Fruit fly (Drosophila melanogaster) whole organism, embryonic: ENCODE results near the gene Unc50.

Source experiments
- Atf-2 ChIP-seq: fragments of 200-800 bp; sonication (Bioruptor generic); optimal IDR thresholded peaks from 2 replicates; lab custom pipeline; 2016; ENCODE audit warnings: missing biosample characterization, missing genetic modification characterization
- BEAF-32 ChIP-seq: fragments of 200-800 bp; sonication (Bioruptor generic); optimal IDR thresholded peaks from 3 replicates; lab custom pipeline; 2017; ENCODE audit warnings: missing biosample characterization, missing genetic modification characterization, mild to moderate bottlenecking, moderate library complexity, missing genetic modification reagents
- CG12391 ChIP-seq: fragments of 200-800 bp; sonication (Bioruptor generic); optimal IDR thresholded peaks from 3 replicates; lab custom pipeline; 2018; ENCODE audit warnings: missing biosample characterization, mild to moderate bottlenecking, missing genetic modification characterization, moderate library complexity
- CG12659 ChIP-seq: fragments of 200-800 bp; sonication (Bioruptor generic); optimal IDR thresholded peaks from 3 replicates; lab custom pipeline; 2017; ENCODE audit warnings: mild to moderate bottlenecking, missing biosample characterization, missing genetic modification reagents, missing genetic modification characterization
- CG14667 ChIP-seq: fragments of 200-800 bp; sonication (Bioruptor generic); IDR thresholded peaks from 2 replicates; pipeline ENCODE4 v1.3.6; 2022; ENCODE audit warnings: missing biosample characterization, missing genetic modification characterization
- CG17186 ChIP-seq: fragments of 200-800 bp; sonication (Bioruptor generic); optimal IDR thresholded peaks from 3 replicates; lab custom pipeline; 2017; ENCODE audit warnings: missing biosample characterization, missing genetic modification reagents, missing genetic modification characterization
- CG17385 ChIP-seq: fragments of 200-800 bp; sonication (Bioruptor generic); optimal IDR thresholded peaks from 3 replicates; lab custom pipeline; 2018; ENCODE audit warnings: missing biosample characterization, mild to moderate bottlenecking, missing genetic modification characterization
- CG17912 ChIP-seq: fragments of 200-800 bp; sonication (Bioruptor generic); optimal IDR thresholded peaks from 2 replicates; lab custom pipeline; 2018; ENCODE audit warnings: missing biosample characterization, mild to moderate bottlenecking, missing genetic modification characterization
- CG31224 ChIP-seq: fragments of 200-800 bp; sonication (Bioruptor generic); IDR thresholded peaks from 2 replicates; pipeline ENCODE4 v1.3.6; 2022; ENCODE audit warnings: missing biosample characterization, missing genetic modification characterization
- CG34376 ChIP-seq: fragments of 200-800 bp; sonication (Bioruptor generic); optimal IDR thresholded peaks from 2 replicates; lab custom pipeline; 2018; ENCODE audit warnings: missing biosample characterization, mild to moderate bottlenecking, missing genetic modification characterization
- CG4328 ChIP-seq: fragments of 200-800 bp; sonication (Bioruptor generic); optimal IDR thresholded peaks from 3 replicates; lab custom pipeline; 2017; ENCODE audit warnings: missing biosample characterization, missing genetic modification reagents, missing genetic modification characterization
- CG4404 ChIP-seq: fragments of 200-800 bp; sonication (Bioruptor generic); IDR thresholded peaks from 2 replicates; pipeline ENCODE4 v1.3.6; 2022; ENCODE audit warnings: missing biosample characterization, missing genetic modification characterization
- CG4730 ChIP-seq: fragments of 200-800 bp; sonication (Bioruptor generic); IDR thresholded peaks from 2 replicates; pipeline ENCODE4 v1.3.6; 2022; ENCODE audit warnings: missing biosample characterization, missing genetic modification characterization
- CG7745 ChIP-seq: fragments of 200-800 bp; sonication (Bioruptor generic); optimal IDR thresholded peaks from 2 replicates; lab custom pipeline; 2018; ENCODE audit warnings: missing biosample characterization, mild to moderate bottlenecking, missing genetic modification characterization, moderate library complexity
- CG8089 ChIP-seq: fragments of 200-800 bp; sonication (Bioruptor generic); optimal IDR thresholded peaks from 3 replicates; lab custom pipeline; 2016; ENCODE audit warnings: missing biosample characterization, missing genetic modification characterization
- CG8765 ChIP-seq: fragments of 200-800 bp; sonication (Bioruptor generic); IDR thresholded peaks from 2 replicates; pipeline ENCODE4 v1.3.6; 2022; ENCODE audit warnings: missing biosample characterization, missing genetic modification characterization
- CG9797 ChIP-seq: fragments of 200-800 bp; sonication (Bioruptor generic); optimal IDR thresholded peaks from 3 replicates; lab custom pipeline; 2018; ENCODE audit warnings: missing biosample characterization, mild to moderate bottlenecking, missing genetic modification characterization
- Camta ChIP-seq: fragments of 200-800 bp; sonication (Bioruptor generic); optimal IDR thresholded peaks from 2 replicates; lab custom pipeline; 2016; ENCODE audit warnings: missing biosample characterization, missing genetic modification characterization
- Deaf1 ChIP-seq: fragments of 200-800 bp; optimal IDR thresholded peaks from 3 replicates; lab custom pipeline; 2019; ENCODE audit warnings: missing biosample characterization, mild to moderate bottlenecking, missing genetic modification characterization, moderate library complexity
- Dfd ChIP-seq, 2 experiments: fragments of >200 bp; optimal IDR thresholded peaks; 2 replicates each; lab custom pipeline; 2017; ENCODE audit warnings: missing biosample characterization in 2 of 2, missing genetic modification characterization in 2 of 2
- Dref ChIP-seq: fragments of 200-800 bp; sonication (Bioruptor generic); IDR thresholded peaks from 2 replicates; pipeline ENCODE4 v1.3.6; 2022; ENCODE audit warnings: missing biosample characterization, missing genetic modification characterization
- E2f1 ChIP-seq: fragments of 200-800 bp; sonication (Bioruptor generic); IDR thresholded peaks from 2 replicates; pipeline ENCODE4 v1.3.6; 2022; ENCODE audit warnings: missing biosample characterization, missing genetic modification characterization
- Jarid2 ChIP-seq: fragments of 200-800 bp; sonication (Bioruptor generic); optimal IDR thresholded peaks from 3 replicates; lab custom pipeline; 2017; ENCODE audit warnings: mild to moderate bottlenecking, missing biosample characterization, missing genetic modification reagents, missing genetic modification characterization
- Med ChIP-seq: fragments of 200-800 bp; sonication (Bioruptor generic); peaks from one replicate; lab custom pipeline; 2016; ENCODE audit warnings: missing biosample characterization, missing genetic modification characterization, mild to moderate bottlenecking, inconsistent platforms, moderate library complexity
- NC2α ChIP-seq: fragments of 200-800 bp; sonication (Bioruptor generic); optimal IDR thresholded peaks from 2 replicates; lab custom pipeline; 2016; ENCODE audit warnings: missing biosample characterization, missing genetic modification characterization
- Neu2 ChIP-seq: fragments of 200-800 bp; sonication (Bioruptor generic); optimal IDR thresholded peaks from 3 replicates; lab custom pipeline; 2016; ENCODE audit warnings: missing biosample characterization, missing genetic modification characterization, borderline replicate concordance
- Nf-YB ChIP-seq: fragments of 200-800 bp; sonication (Bioruptor generic); optimal IDR thresholded peaks from 3 replicates; lab custom pipeline; 2019; ENCODE audit warnings: missing biosample characterization, mild to moderate bottlenecking, missing genetic modification characterization, moderate library complexity
- Sox100B ChIP-seq: fragments of 200-800 bp; sonication (Bioruptor generic); optimal IDR thresholded peaks from 3 replicates; lab custom pipeline; 2018; ENCODE audit warnings: missing biosample characterization, mild to moderate bottlenecking, missing genetic modification characterization
- Vsx1 ChIP-seq: fragments of 200-800 bp; sonication (Bioruptor generic); optimal IDR thresholded peaks from 2 replicates; lab custom pipeline; 2017; ENCODE audit warnings: missing biosample characterization, mild to moderate bottlenecking, missing genetic modification characterization, missing genetic modification reagents
- YL-1 ChIP-seq: fragments of 200-800 bp; sonication (Bioruptor generic); optimal IDR thresholded peaks from 3 replicates; lab custom pipeline; 2017; ENCODE audit warnings: missing biosample characterization, mild to moderate bottlenecking, missing genetic modification characterization
- bbx ChIP-seq: fragments of 200-800 bp; sonication (Bioruptor generic); IDR thresholded peaks from 2 replicates; pipeline ENCODE4 v1.3.6; 2022; ENCODE audit warnings: missing biosample characterization, missing genetic modification characterization; ENCODE audit not compliant: partially characterized antibody
- bowl ChIP-seq: fragments of 200-800 bp; sonication (Bioruptor generic); IDR thresholded peaks from 2 replicates; pipeline ENCODE4 v1.3.6; 2022; ENCODE audit warnings: missing biosample characterization, missing genetic modification characterization
- caup ChIP-seq: fragments of 200-800 bp; sonication (Bioruptor generic); optimal IDR thresholded peaks from 3 replicates; lab custom pipeline; 2017; ENCODE audit warnings: missing biosample characterization, mild to moderate bottlenecking, missing genetic modification characterization, moderate library complexity; ENCODE audit not compliant: severe bottlenecking
- dati ChIP-seq: fragments of 200-800 bp; sonication (Bioruptor generic); IDR thresholded peaks from 2 replicates; pipeline ENCODE4 v1.3.6; 2022; ENCODE audit warnings: missing biosample characterization, missing genetic modification characterization
- dmrt11E ChIP-seq: fragments of 200-800 bp; sonication (Bioruptor generic); optimal IDR thresholded peaks from 3 replicates; lab custom pipeline; 2018; ENCODE audit warnings: missing biosample characterization, mild to moderate bottlenecking, missing genetic modification characterization, moderate library complexity
- dysf ChIP-seq: fragments of 200-800 bp; sonication (Bioruptor generic); IDR thresholded peaks from 3 replicates; pipeline ENCODE4 v1.3.6; 2022; ENCODE audit warnings: missing biosample characterization, missing genetic modification characterization
- lola ChIP-seq, 3 experiments: fragments of >200 bp in 2 of 3; fragments of 200-800 bp in 1 of 3; sonication (Bioruptor generic) in 1 of 3; optimal IDR thresholded peaks; 2 replicates each; lab custom pipeline; 2017 to 2019; ENCODE audit warnings: missing biosample characterization in 3 of 3, missing genetic modification characterization in 3 of 3, mild to moderate bottlenecking in 1 of 3, moderate library complexity in 1 of 3
- p53 ChIP-seq: fragments of 200-800 bp; sonication (Bioruptor generic); optimal IDR thresholded peaks from 2 replicates; lab custom pipeline; 2016; ENCODE audit warnings: missing biosample characterization, missing genetic modification characterization
- pfk ChIP-seq: fragments of 200-800 bp; sonication (Bioruptor generic); optimal IDR thresholded peaks from 2 replicates; lab custom pipeline; 2018; ENCODE audit warnings: missing biosample characterization, mild to moderate bottlenecking, missing genetic modification characterization, moderate library complexity
- pho ChIP-seq: fragments of 200-800 bp; sonication (Bioruptor generic); optimal IDR thresholded peaks from 2 replicates; lab custom pipeline; 2016; ENCODE audit warnings: missing biosample characterization, missing genetic modification characterization
- pita ChIP-seq: fragments of 200-800 bp; sonication (Bioruptor generic); optimal IDR thresholded peaks from 2 replicates; lab custom pipeline; 2017; ENCODE audit warnings: missing biosample characterization, mild to moderate bottlenecking, missing genetic modification characterization
- rib ChIP-seq: fragments of 200-800 bp; sonication (Bioruptor generic); IDR thresholded peaks from 2 replicates; pipeline ENCODE4 v1.3.6; 2022; ENCODE audit warnings: missing biosample characterization, missing genetic modification characterization
- sens ChIP-seq: fragments of 200-800 bp; sonication (Bioruptor generic); peaks from one replicate; lab custom pipeline; 2016; ENCODE audit warnings: missing biosample characterization, missing genetic modification characterization
- sisA ChIP-seq: fragments of 200-800 bp; sonication (Bioruptor generic); IDR thresholded peaks from 2 replicates; pipeline ENCODE4 v1.3.6; 2022; ENCODE audit warnings: missing biosample characterization, missing genetic modification characterization
- ssp ChIP-seq: fragments of 200-800 bp; sonication (Bioruptor generic); IDR thresholded peaks from 2 replicates; pipeline ENCODE4 v1.3.6; 2022; ENCODE audit warnings: missing biosample characterization, missing genetic modification characterization
- stwl ChIP-seq: fragments of 200-800 bp; sonication (Bioruptor generic); optimal IDR thresholded peaks from 3 replicates; lab custom pipeline; 2018; ENCODE audit warnings: missing biosample characterization, mild to moderate bottlenecking, missing genetic modification characterization, moderate library complexity
- tap ChIP-seq: fragments of 200-800 bp; optimal IDR thresholded peaks from 3 replicates; lab custom pipeline; 2019; ENCODE audit warnings: missing biosample characterization, mild to moderate bottlenecking, missing genetic modification characterization, moderate library complexity
- tup ChIP-seq: fragments of 200-800 bp; sonication (Bioruptor generic); optimal IDR thresholded peaks from 2 replicates; lab custom pipeline; 2016; ENCODE audit warnings: missing biosample characterization, mild to moderate bottlenecking, missing genetic modification characterization, moderate library complexity

Unc50 gene

dm6 chr3R:8670529-8671491 lies 5.6 kb downstream of the Unc50 start, which contains the start of gene p (continued):
- TF ChIP-seq CG4328 (no peak), lola (GFP tag; optimal IDR thresholded peaks at IDR 0.05; lab: Kevin White, UChicago) (no peak), Med (GFP tag; lab: Kevin White, UChicago) (peak; percentile 77), caup (peak; percentile 61), sens (GFP tag; lab: Kevin White, UChicago) (peak; percentile 90), Camta (GFP tag; lab: Kevin White, UChicago) (no peak), Vsx1 (GFP tag; lab: Kevin White, UChicago) (no peak), CG17186 (GFP tag; lab: Kevin White, UChicago) (no peak), CG17912 (GFP tag; lab: Kevin White, UChicago) (no peak), Dref (no peak), CG8089 (no peak), CG31224 (GFP tag; lab: Robert Waterston, UW) (peak; percentile 21; the same call in 1 of the 2 replicates), bbx (GFP tag; lab: Robert Waterston, UW) (no peak), CG7745 (tag; lab: Kevin White, UChicago) (no peak), CG34376 (GFP tag; lab: Kevin White, UChicago) (peak; percentile 91), Jarid2 (no peak), Sox100B (GFP tag; lab: Kevin White, UChicago) (peak; percentile 40), Atf-2 (GFP tag; lab: Kevin White, UChicago) (no peak), Dfd (GFP tag; optimal IDR thresholded peaks at IDR 0.05; lab: Kevin White, UChicago) (no peak), p53 (GFP tag; lab: Kevin White, UChicago) (no peak), NC2α (GFP tag; lab: Kevin White, UChicago) (peak; percentile 2), CG4404 (no peak), E2f1 (no peak), bowl (GFP tag; lab: Robert Waterston, UW) (no peak), pho (GFP tag; lab: Kevin White, UChicago) (no peak), dati (GFP tag; lab: Robert Waterston, UW) (no peak), Neu2 (GFP tag; lab: Kevin White, UChicago) (peak; percentile 44), YL-1 (GFP tag; lab: Kevin White, UChicago) (peak; percentile 16), sisA (GFP tag; lab: Robert Waterston, UW) (no peak), dysf (GFP tag; lab: Robert Waterston, UW) (0 out of 3 replicates have a peak, but pooled peaks have one; percentile 11), CG4730 (GFP tag; lab: Robert Waterston, UW) (no peak), CG9797 (GFP tag; lab: Kevin White, UChicago) (no peak), CG12391 (tag; lab: Kevin White, UChicago) (peak; percentile 17), CG17385 (peak; percentile 36), CG12659 (GFP tag; lab: Kevin White, UChicago) (peak; percentile 43), pita (no peak), BEAF-32 (GFP tag; lab: Kevin White, UChicago) (no peak), tup (GFP tag; lab: Kevin White, UChicago) (no peak), pfk (GFP tag; lab: Kevin White, UChicago) (peak; percentile 30), Nf-YB (no peak), CG8765 (GFP tag; lab: Robert Waterston, UW) (no peak), CG14667 (GFP tag; lab: Robert Waterston, UW) (no peak), ssp (no peak), Deaf1 (no peak), tap (peak; percentile 4), dmrt11E (tag; lab: Kevin White, UChicago) (no peak), stwl (tag; lab: Kevin White, UChicago) (peak; percentile 50), rib (peak; percentile 53)
